Worm (Caenorhabditis elegans) whole organism, young adult: ENCODE data around the gene ent-2.

Source experiments
- B0336.3 ChIP-seq: fragments of 200-800 bp; sonication (Bioruptor generic); IDR thresholded peaks from 2 replicates; pipeline ENCODE4 v1.3.6; 2022; ENCODE audit warnings: missing genetic modification characterization, missing compliant biosample characterization
- F37B4.10 ChIP-seq: fragments of 200-800 bp; sonication (Bioruptor generic); IDR thresholded peaks from 2 replicates; pipeline ENCODE4 v1.3.6; 2022; ENCODE audit warnings: missing genetic modification characterization, missing compliant biosample characterization
- K11D2.4 ChIP-seq: fragments of 200-800 bp; sonication (Bioruptor generic); IDR thresholded peaks from 2 replicates; pipeline ENCODE4 v1.3.6; 2022; ENCODE audit warnings: missing genetic modification reagents, missing genetic modification characterization, missing compliant biosample characterization
- K12H6.12 ChIP-seq: fragments of 200-800 bp; sonication (Bioruptor generic); optimal IDR thresholded peaks from 2 replicates; lab custom pipeline; 2018; ENCODE audit warnings: mild to moderate bottlenecking, missing genetic modification characterization, missing compliant biosample characterization
- T07F8.4 ChIP-seq: sonication (generic microtip); optimal IDR thresholded peaks from 2 replicates; lab custom pipeline; 2016; ENCODE audit warnings: mild to moderate bottlenecking, missing genetic modification characterization, moderate library complexity, missing compliant biosample characterization
- Y56A3A.18 ChIP-seq: fragments of 200-800 bp; sonication (Bioruptor generic); IDR thresholded peaks from 2 replicates; pipeline ENCODE4 v1.3.6; 2022; ENCODE audit warnings: missing genetic modification reagents, missing genetic modification characterization, missing compliant biosample characterization
- atf-7 ChIP-seq: sonication (generic microtip); optimal IDR thresholded peaks from 2 replicates; lab custom pipeline; 2017; ENCODE audit warnings: mild to moderate bottlenecking, missing genetic modification characterization, missing compliant biosample characterization
- attf-5 ChIP-seq: fragments of 200-800 bp; sonication (Bioruptor generic); optimal IDR thresholded peaks from 2 replicates; lab custom pipeline; 2018; ENCODE audit warnings: mild to moderate bottlenecking, missing genetic modification characterization, missing compliant biosample characterization
- ccch-3 ChIP-seq: fragments of 200-800 bp; sonication (Bioruptor generic); optimal IDR thresholded peaks from 2 replicates; lab custom pipeline; 2018; ENCODE audit warnings: mild to moderate bottlenecking, missing genetic modification characterization, missing compliant biosample characterization
- cebp-2 ChIP-seq: fragments of 200-800 bp; sonication (Bioruptor generic); IDR thresholded peaks from 2 replicates; pipeline ENCODE4 v1.3.6; 2022; ENCODE audit warnings: missing genetic modification characterization, missing compliant biosample characterization
- ceh-100 ChIP-seq: fragments of 200-800 bp; sonication (Bioruptor generic); IDR thresholded peaks from 2 replicates; pipeline ENCODE4 v1.3.6; 2022; ENCODE audit warnings: missing genetic modification reagents, missing genetic modification characterization, missing compliant biosample characterization
- ceh-27 ChIP-seq: fragments of 200-800 bp; sonication (Bioruptor generic); optimal IDR thresholded peaks from 2 replicates; lab custom pipeline; 2018; ENCODE audit warnings: mild to moderate bottlenecking, missing genetic modification characterization, moderate library complexity, missing compliant biosample characterization
- chd-7 ChIP-seq: sonication (generic microtip); optimal IDR thresholded peaks from 2 replicates; lab custom pipeline; 2016; ENCODE audit warnings: mild to moderate bottlenecking, missing genetic modification characterization, moderate library complexity, missing compliant biosample characterization
- efl-1 ChIP-seq: fragments of 150-350 bp; optimal IDR thresholded peaks from 2 replicates; lab custom pipeline; 2014; ENCODE audit warnings: missing biosample characterization, missing genetic modification reagents, missing genetic modification characterization
- egl-18 ChIP-seq: fragments of 200-800 bp; sonication (Bioruptor generic); IDR thresholded peaks from 2 replicates; pipeline ENCODE4 v1.3.6; 2022; ENCODE audit warnings: missing genetic modification reagents, missing genetic modification characterization, missing compliant biosample characterization
- him-1 ChIP-seq: sonication (generic microtip); optimal IDR thresholded peaks from 2 replicates; lab custom pipeline; 2016; ENCODE audit warnings: missing genotype, missing genetic modification reagents, missing genetic modification characterization, missing compliant biosample characterization
- hlh-26 ChIP-seq: fragments of 200-800 bp; sonication (Bioruptor generic); conservative IDR thresholded peaks from 2 replicates; pipeline ENCODE4 v1.3.6; 2022; ENCODE audit warnings: missing genetic modification reagents, missing genetic modification characterization, missing compliant biosample characterization
- hmg-1.2 ChIP-seq: fragments of 200-800 bp; sonication (Bioruptor generic); IDR thresholded peaks from 2 replicates; pipeline ENCODE4 v1.3.6; 2022; ENCODE audit warnings: missing genetic modification reagents, missing genetic modification characterization, missing compliant biosample characterization
- hsf-1 ChIP-seq: fragments of 200-800 bp; sonication (Bioruptor generic); IDR thresholded peaks from 2 replicates; pipeline ENCODE4 v1.3.6; 2022; ENCODE audit warnings: missing genetic modification reagents, missing genetic modification characterization, missing compliant biosample characterization
- let-526 ChIP-seq: fragments of 200-800 bp; sonication (Bioruptor generic); IDR thresholded peaks from 2 replicates; pipeline ENCODE4 v1.3.6; 2022; ENCODE audit warnings: missing genetic modification reagents, missing genetic modification characterization, missing compliant biosample characterization
- let-607 ChIP-seq, 2 experiments: fragments of 200-800 bp in 1 of 2; sonication (Bioruptor generic) in 1 of 2; sonication (generic microtip) in 1 of 2; optimal IDR thresholded peaks; 2 replicates each; lab custom pipeline; 2016 to 2018; ENCODE audit warnings: mild to moderate bottlenecking in 2 of 2, missing compliant biosample characterization in 2 of 2, missing genetic modification characterization in 2 of 2, moderate library complexity in 2 of 2, missing genotype in 1 of 2
- lin-35 ChIP-seq, 3 experiments: fragments of 150-350 bp in 2 of 3; sonication (generic microtip) in 1 of 3; optimal IDR thresholded peaks; 2 replicates each; lab custom pipeline; 2014 to 2018; ENCODE audit warnings: missing biosample characterization in 3 of 3, missing genetic modification characterization in 3 of 3, missing genetic modification reagents in 3 of 3
- lin-40 ChIP-seq: sonication (generic microtip); optimal IDR thresholded peaks from 2 replicates; lab custom pipeline; 2016; ENCODE audit warnings: missing genetic modification characterization, mild to moderate bottlenecking, missing compliant biosample characterization, missing genotype, missing genetic modification reagents
- lin-54 ChIP-seq: fragments of 200-800 bp; sonication (Bioruptor generic); optimal IDR thresholded peaks from 2 replicates; lab custom pipeline; 2018; ENCODE audit warnings: mild to moderate bottlenecking, missing genetic modification characterization, missing compliant biosample characterization
- lir-1 ChIP-seq: fragments of 200-800 bp; sonication (Bioruptor generic); conservative IDR thresholded peaks from 2 replicates; pipeline ENCODE4 v1.3.6; 2022; ENCODE audit warnings: missing genetic modification reagents, missing genetic modification characterization, missing compliant biosample characterization
- madf-10 ChIP-seq: sonication (generic microtip); optimal IDR thresholded peaks from 2 replicates; lab custom pipeline; 2016; ENCODE audit warnings: mild to moderate bottlenecking, missing genetic modification characterization, missing compliant biosample characterization
- madf-8 ChIP-seq: fragments of 200-800 bp; sonication (Bioruptor generic); conservative IDR thresholded peaks from 2 replicates; pipeline ENCODE4 v1.3.6; 2022; ENCODE audit warnings: missing genetic modification reagents, missing genetic modification characterization, missing compliant biosample characterization
- mcd-1 ChIP-seq: fragments of 200-800 bp; sonication (Bioruptor generic); IDR thresholded peaks from 2 replicates; pipeline ENCODE4 v1.3.6; 2022; ENCODE audit warnings: missing genetic modification reagents, missing genetic modification characterization, missing compliant biosample characterization
- nfya-1 ChIP-seq: sonication (generic microtip); optimal IDR thresholded peaks from 2 replicates; lab custom pipeline; 2017; ENCODE audit warnings: antibody characterized with exemption, missing compliant biosample characterization, missing genetic modification characterization, borderline replicate concordance; ENCODE audit not compliant: insufficient read depth
- nfya-2 ChIP-seq: fragments of 200-800 bp; sonication (Bioruptor generic); IDR thresholded peaks from 2 replicates; pipeline ENCODE4 v1.3.6; 2022; ENCODE audit warnings: missing genetic modification reagents, missing genetic modification characterization, missing compliant biosample characterization
- nfyb-1 ChIP-seq: fragments of 200-800 bp; sonication (Bioruptor generic); IDR thresholded peaks from 2 replicates; pipeline ENCODE4 v1.3.6; 2022; ENCODE audit warnings: missing genetic modification reagents, missing genetic modification characterization, missing compliant biosample characterization
- pbrm-1 ChIP-seq: fragments of 200-800 bp; sonication (Bioruptor generic); IDR thresholded peaks from 2 replicates; pipeline ENCODE4 v1.3.6; 2022; ENCODE audit warnings: missing genetic modification reagents, missing genetic modification characterization, missing compliant biosample characterization
- snpc-4 ChIP-seq, 5 experiments: fragments of 150-350 bp in 1 of 5; sonication (generic microtip) in 4 of 5; optimal IDR thresholded peaks; 2 replicates each; lab custom pipeline; 2014 to 2018; ENCODE audit warnings: missing genetic modification characterization in 5 of 5, missing biosample characterization in 3 of 5, antibody characterized with exemption in 2 of 5, mild to moderate bottlenecking in 2 of 5, missing compliant biosample characterization in 2 of 5, missing genotype in 2 of 5, moderate library complexity in 2 of 5, missing genetic modification reagents in 1 of 5
- somi-1 ChIP-seq: fragments of 200-800 bp; sonication (Bioruptor generic); optimal IDR thresholded peaks from 2 replicates; lab custom pipeline; 2018; ENCODE audit warnings: mild to moderate bottlenecking, missing genetic modification characterization, missing compliant biosample characterization
- tbx-9 ChIP-seq: sonication (generic microtip); optimal IDR thresholded peaks from 2 replicates; lab custom pipeline; 2016; ENCODE audit warnings: borderline replicate concordance, missing genetic modification characterization, inconsistent platforms, missing compliant biosample characterization
- tlf-1 ChIP-seq: fragments of 200-800 bp; sonication (Bioruptor generic); optimal IDR thresholded peaks from 2 replicates; lab custom pipeline; 2018; ENCODE audit warnings: mild to moderate bottlenecking, missing genetic modification characterization, missing compliant biosample characterization
- unc-130 ChIP-seq: sonication (generic microtip); optimal IDR thresholded peaks from 2 replicates; lab custom pipeline; 2016; ENCODE audit warnings: missing genetic modification reagents, missing genetic modification characterization, missing compliant biosample characterization
- zfh-2 ChIP-seq: fragments of 200-800 bp; sonication (Bioruptor generic); conservative IDR thresholded peaks from 2 replicates; pipeline ENCODE4 v1.3.6; 2022; ENCODE audit warnings: missing genetic modification reagents, missing genetic modification characterization, missing compliant biosample characterization
- ztf-18 ChIP-seq: sonication (generic microtip); optimal IDR thresholded peaks from 2 replicates; lab custom pipeline; 2016; ENCODE audit warnings: missing genotype, mild to moderate bottlenecking, missing genetic modification characterization, missing compliant biosample characterization

ent-2 gene

DNA sequence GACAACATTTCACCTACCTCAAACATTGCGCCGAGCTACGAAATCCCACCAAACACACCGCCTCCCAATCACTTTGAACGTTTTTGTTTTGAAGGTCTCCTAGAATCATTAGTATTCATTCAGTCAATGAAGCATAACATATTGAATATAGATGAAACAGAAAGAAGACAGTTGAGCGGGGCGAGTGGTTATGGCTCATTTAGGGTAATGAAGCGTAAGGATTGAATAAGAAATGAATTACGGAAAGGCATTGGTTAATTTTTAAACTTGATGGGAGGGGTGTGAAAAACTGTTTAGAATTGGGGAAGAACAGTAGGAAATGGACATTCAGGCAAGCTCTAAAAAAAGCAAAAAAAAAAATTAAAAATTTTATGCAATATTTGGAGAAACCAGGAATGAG, 43.0 kb upstream of the ent-2 start, which contains the start of gene lron-3:
lron-3 (minus strand) TSS at position 101 of the 400 bp plus-strand sequence.
- TF ChIP-seq madf-8 (GFP tag; lab: Robert Waterston, UW) (no peak), efl-1 (GFP tag; lab: Kevin White, UChicago) (no peak), madf-10 (tag; lab: Kevin White, UChicago) (no peak), T07F8.4 (tag; lab: Kevin White, UChicago) (no peak), tlf-1 (GFP tag; lab: Kevin White, UChicago) (no peak), F37B4.10 (GFP tag; lab: Robert Waterston, UW) (no peak), hmg-1.2 (GFP tag; lab: Robert Waterston, UW) (no peak), lin-54 (no peak), hsf-1 (no peak), him-1 (tag; lab: Kevin White, UChicago) (no peak), nfya-1 (tag; lab: Kevin White, UChicago) (no peak), pbrm-1 (GFP tag; lab: Robert Waterston, UW) (no peak)

DNA sequence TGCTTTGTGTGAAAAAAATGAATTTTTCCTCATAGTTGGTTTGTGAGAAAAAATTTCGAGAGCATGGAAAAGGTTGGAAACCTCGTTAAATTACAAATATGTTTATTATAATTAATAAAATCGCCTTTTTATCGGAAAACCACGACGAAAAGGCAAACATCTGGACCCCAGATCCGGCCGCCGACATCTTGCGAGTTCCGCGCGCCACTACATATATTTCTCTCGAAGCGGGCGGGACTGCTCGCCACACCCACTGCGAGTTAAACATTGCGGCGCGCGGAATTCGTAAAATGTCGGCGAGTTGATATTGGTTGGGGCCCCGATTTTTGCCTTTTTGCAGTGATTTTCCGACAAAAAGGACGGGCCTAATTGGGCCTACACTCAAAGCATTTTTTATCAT, 41.4 kb upstream of the ent-2 start:
- no peak for TF ChIP-seq snpc-4 (GFP tag; optimal IDR thresholded peaks at IDR 0.05; lab: Kevin White, UChicago)
- TF ChIP-seq snpc-4 (tag; optimal IDR thresholded peaks at IDR 0.05; lab: Kevin White, UChicago), result peak in 2 of 4 experiments; percentile 70 to 79
- TF ChIP-seq Y56A3A.18 (GFP tag; lab: Robert Waterston, UW), result no peak

DNA sequence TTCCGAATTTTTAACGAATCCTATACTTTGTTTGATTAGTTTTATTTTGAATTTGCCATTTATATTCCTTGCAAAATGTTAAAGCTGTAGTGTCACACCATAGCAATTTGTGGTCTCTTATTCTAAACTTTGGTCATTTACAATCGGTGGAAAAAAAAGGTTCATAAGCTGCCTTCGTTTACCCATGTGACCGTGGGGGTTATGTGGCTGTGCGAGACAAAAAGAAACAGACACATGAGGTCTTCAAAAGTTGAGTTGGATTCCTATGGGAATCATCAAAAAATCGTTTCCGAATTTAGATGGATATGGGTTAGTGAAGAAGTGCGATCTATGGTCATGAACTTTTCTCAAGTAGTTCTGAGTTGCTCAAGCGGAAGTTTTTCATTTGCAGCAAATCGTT, 36.5 kb upstream of the ent-2 start:
- 0 out of 2 replicates have a peak, but pooled peaks have one; percentile 28 for TF ChIP-seq K11D2.4 (GFP tag; lab: Robert Waterston, UW)
- TF ChIP-seq lin-35 (GFP tag; optimal IDR thresholded peaks at IDR 0.05; lab: Kevin White, UChicago), result peak in 1 of 3 experiments; percentile 4
- no peak for TF ChIP-seq lin-54

DNA sequence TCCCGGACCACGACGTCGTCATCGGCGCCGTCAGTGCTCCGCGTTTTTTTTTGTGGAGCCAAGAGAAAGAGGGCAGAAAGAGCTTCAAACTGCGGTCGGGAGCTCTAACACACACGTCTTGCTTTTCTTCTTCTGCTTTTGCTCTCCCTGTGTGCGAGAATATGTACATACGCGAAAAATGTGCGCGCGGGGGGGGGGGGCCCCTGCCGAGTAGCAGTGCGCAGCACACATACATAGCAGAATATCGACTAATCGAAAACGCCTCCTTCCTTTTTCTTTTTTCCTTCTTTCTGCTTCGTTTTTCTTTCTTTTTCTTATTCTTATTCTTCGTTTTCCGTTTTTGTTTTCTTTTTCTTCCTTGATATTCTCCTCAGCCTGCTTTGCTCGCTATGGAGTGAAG, 34.2 kb upstream of the ent-2 start:
- TF ChIP-seq egl-18 (GFP tag; lab: Robert Waterston, UW), result no peak
- TF ChIP-seq somi-1 (GFP tag; lab: Kevin White, UChicago), result no peak
- peak; percentile 34 for TF ChIP-seq K12H6.12
- 0 out of 2 replicates have a peak, but pooled peaks have one; percentile 18 for TF ChIP-seq K11D2.4 (GFP tag; lab: Robert Waterston, UW)
- peak; percentile 92 for TF ChIP-seq zfh-2 (GFP tag; lab: Robert Waterston, UW)
- peak; percentile 12 for TF ChIP-seq attf-5
- TF ChIP-seq lin-40, result peak; percentile 8

DNA sequence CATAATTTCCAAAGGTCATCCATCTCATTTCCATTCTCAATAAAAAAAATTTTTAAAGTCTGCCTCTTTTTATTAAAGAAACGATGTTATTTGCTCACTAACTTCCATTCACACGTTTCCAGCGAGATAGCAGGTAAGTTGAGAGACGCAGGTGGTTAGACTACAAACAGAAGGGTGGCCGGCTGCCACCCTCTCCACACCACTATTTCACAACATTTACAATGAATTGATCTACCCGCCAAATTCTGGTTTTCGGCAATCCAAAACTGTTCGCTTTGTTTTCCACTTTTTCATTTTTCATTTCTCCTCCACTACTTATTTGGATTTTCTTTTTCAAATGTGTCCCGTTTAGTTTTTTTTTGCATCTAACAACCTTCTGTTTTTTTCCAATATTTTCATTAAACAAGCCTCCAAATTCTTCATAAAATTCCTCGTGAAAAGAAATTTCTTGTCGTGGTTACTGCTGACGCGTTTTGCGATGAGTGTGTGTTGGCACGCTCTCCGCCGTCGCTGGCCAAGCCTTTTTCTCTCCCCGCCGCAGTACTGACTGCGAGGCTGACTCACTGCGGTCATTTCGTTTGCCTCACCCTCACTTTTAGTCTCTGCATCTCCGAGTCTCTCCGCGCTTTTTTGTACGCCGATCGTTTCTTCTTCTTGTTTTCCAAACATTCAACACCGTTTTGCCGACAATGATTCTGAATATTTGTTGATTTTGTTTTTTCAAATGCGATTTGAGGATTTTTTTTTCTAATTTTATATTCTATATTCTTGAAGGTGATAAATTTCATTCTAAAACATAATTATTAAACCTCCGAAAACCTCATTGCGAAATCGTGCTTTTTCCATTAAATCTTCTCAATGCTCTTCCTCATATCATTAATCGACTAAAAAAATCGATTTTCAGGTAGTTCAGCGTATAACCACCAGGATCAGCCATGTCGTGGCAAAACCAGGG, 32.6 kb upstream of the ent-2 start, which contains the start of gene dyn-1:
dyn-1 (plus strand) TSS at position 905 of the 955 bp plus-strand sequence.
- no peak for TF ChIP-seq chd-7 (tag; lab: Kevin White, UChicago)
- no peak; the same call in 1 of the 2 replicates for TF ChIP-seq nfyb-1
- TF ChIP-seq B0336.3 (GFP tag; lab: Robert Waterston, UW), result peak; percentile 49; the same call in 1 of the 2 replicates
- TF ChIP-seq lir-1 (GFP tag; lab: Robert Waterston, UW), result no peak
- no peak for TF ChIP-seq cebp-2
- peak; percentile 29 to 62 for TF ChIP-seq let-607 (tag; optimal IDR thresholded peaks at IDR 0.05; lab: Kevin White, UChicago)
- peak; percentile 92 for TF ChIP-seq ztf-18
- TF ChIP-seq egl-18 (GFP tag; lab: Robert Waterston, UW), result no peak
- no peak for TF ChIP-seq ceh-100 (GFP tag; lab: Robert Waterston, UW)
- TF ChIP-seq unc-130 (GFP tag; lab: Kevin White, UChicago), result no peak
- TF ChIP-seq ccch-3 (GFP tag; lab: Kevin White, UChicago), result no peak
- peak; percentile 47 for TF ChIP-seq atf-7 (tag; lab: Kevin White, UChicago)
- TF ChIP-seq tbx-9 (tag; lab: Kevin White, UChicago), result no peak
- peak; percentile 3 for TF ChIP-seq ceh-27 (GFP tag; lab: Kevin White, UChicago)
- no peak for TF ChIP-seq nfya-2 (GFP tag; lab: Robert Waterston, UW)
- TF ChIP-seq let-526 (GFP tag; lab: Robert Waterston, UW), result no peak
- no peak for TF ChIP-seq madf-8 (GFP tag; lab: Robert Waterston, UW)
- no peak for TF ChIP-seq hlh-26
- peak; percentile 64 for TF ChIP-seq mcd-1
